Worm (Caenorhabditis elegans): Measurements from ENCODE around the gene cnc-2.

ce11 chrV:1486031-1486430, 36.0 kb upstream of the cnc-2 start:
- TF ChIP-seq ama-1 (optimal IDR thresholded peaks at IDR 0.05), result no peak
- TF ChIP-seq pes-1 (GFP tag; IDR thresholded peaks at IDR 0.05), result no peak
- no peak for TF ChIP-seq ceh-13 (GFP tag; optimal IDR thresholded peaks at IDR 0.05)
- TF ChIP-seq hnd-1 (tag; optimal IDR thresholded peaks at IDR 0.05), result no peak
- TF ChIP-seq B0310.2 (tag; optimal IDR thresholded peaks at IDR 0.05), result no peak
- TF ChIP-seq tbx-11 (GFP tag; IDR thresholded peaks at IDR 0.05), result no peak
- no peak for TF ChIP-seq F13C5.2 (tag; optimal IDR thresholded peaks at IDR 0.05)
- no peak for TF ChIP-seq tra-4 (tag; optimal IDR thresholded peaks at IDR 0.05)
- no peak for TF ChIP-seq ceh-36 (tag; optimal IDR thresholded peaks at IDR 0.05)
- no peak for TF ChIP-seq flt-1 (GFP tag; IDR thresholded peaks at IDR 0.05)
- TF ChIP-seq hmbx-1 (tag; optimal IDR thresholded peaks at IDR 0.05), result no peak
- no peak for TF ChIP-seq tbx-37 (GFP tag; conservative IDR thresholded peaks at IDR 0.05)
